Worm (Caenorhabditis elegans) whole organism, L4/young adult: Measurements from ENCODE around the gene dpyd-1.

Source experiments
- W03F9.2 ChIP-seq: fragments of 150-350 bp; optimal IDR thresholded peaks from 2 replicates; lab custom pipeline; 2014; ENCODE audit warnings: missing biosample characterization, missing genetic modification characterization
- dao-5 ChIP-seq: sonication (generic microtip); optimal IDR thresholded peaks from 2 replicates; lab custom pipeline; 2016; ENCODE audit warnings: missing genotype, missing genetic modification characterization, moderate library complexity, missing compliant biosample characterization
- him-1 ChIP-seq: sonication (generic microtip); optimal IDR thresholded peaks from 2 replicates; lab custom pipeline; 2016; ENCODE audit warnings: missing genotype, missing genetic modification reagents, missing genetic modification characterization, missing compliant biosample characterization

dpyd-1 gene

DNA sequence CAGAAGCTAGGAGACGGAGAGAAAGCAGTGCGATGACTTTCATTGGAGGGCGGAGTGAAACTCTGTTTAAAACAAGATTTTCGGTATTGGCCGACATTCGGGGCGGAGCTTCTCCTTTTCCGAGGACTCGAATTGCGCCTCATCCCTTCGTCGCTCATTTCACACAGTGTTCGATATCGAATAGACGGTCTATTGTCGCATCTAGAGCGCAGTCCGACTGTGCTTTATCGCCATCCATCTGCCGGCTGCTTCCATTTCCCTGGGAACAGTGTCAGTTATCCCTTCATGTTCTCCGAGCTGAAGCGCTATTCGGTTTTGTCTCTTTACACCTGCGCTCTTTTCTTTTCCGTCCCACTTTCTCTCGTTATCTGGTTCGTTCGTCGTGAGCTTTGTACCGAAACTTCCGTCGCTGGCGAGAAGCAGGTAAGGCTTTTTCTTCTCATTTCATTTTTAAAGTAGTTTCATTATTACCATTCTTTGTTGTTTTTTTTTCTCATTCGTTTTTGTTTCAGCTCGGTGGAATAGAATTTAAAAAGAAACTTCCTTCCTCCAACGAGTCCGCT, 25.2 kb downstream of the dpyd-1 start, which contains the start of the genes bus-8A and bus-8B:
Gene bus-8A (plus strand): TSS at position 96 of the 563 bp plus-strand sequence.
Gene bus-8B (plus strand): TSS at position 513 of the 563 bp plus-strand sequence.
- TF ChIP-seq W03F9.2 (tag; lab: Kevin White, UChicago) (no peak), dao-5 (tag; lab: Kevin White, UChicago) (no peak), him-1 (tag; lab: Kevin White, UChicago) (no peak)

DNA sequence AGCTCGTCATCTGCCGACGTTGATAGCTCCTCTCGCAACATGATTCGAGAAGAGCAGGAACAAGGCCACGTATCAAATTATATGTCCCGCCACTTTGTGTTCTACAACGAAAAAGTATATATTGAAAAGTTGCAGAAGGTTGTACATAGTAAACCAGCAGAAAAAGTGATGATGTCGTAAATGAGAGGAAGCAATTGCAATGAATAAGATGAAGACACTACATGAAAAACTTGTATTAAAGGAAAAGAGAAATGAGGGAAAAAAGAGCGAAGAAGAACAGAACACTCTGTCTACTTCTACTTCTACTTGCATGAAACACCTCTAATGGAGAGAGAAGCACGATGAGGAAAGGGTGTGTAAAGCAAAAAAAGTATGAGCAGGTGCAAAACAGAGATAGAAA, 37.5 kb downstream of the dpyd-1 start, which contains the start of gene T23F2.2:
Gene T23F2.2 (minus strand): TSS at position 101 of the 400 bp plus-strand sequence.
- TF ChIP-seq W03F9.2 (tag; lab: Kevin White, UChicago) (no peak), dao-5 (tag; lab: Kevin White, UChicago) (no peak), him-1 (tag; lab: Kevin White, UChicago) (no peak)

DNA sequence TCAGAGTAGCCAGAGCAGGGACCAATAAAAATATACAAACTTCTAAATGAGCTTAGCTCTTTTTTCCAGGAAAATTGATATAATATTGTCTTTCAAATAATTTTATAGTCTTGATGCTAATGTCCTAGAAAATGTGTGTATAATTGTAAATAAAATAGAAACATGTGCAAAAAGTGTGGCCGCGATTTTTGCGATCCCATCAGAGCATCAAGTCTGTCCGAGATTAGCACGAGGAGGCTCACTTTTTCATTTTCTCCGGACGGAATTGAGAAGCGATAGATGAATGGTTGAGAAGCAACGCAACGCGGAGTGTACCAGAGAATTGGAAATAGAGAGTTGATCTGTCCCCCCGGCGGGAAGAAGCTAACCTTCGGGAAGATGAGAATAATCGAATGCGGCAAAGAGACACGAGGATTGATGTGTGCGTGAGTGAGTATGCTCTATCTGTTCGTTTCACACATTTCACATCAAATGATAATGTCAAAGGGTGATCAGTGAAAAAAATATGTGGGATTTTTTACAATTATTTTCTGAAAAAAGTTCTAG, 38.8 kb downstream of the dpyd-1 start:
- no peak for TF ChIP-seq him-1 (tag; lab: Kevin White, UChicago)
- no peak for TF ChIP-seq dao-5 (tag; lab: Kevin White, UChicago)
- no peak for TF ChIP-seq W03F9.2 (tag; lab: Kevin White, UChicago)

DNA sequence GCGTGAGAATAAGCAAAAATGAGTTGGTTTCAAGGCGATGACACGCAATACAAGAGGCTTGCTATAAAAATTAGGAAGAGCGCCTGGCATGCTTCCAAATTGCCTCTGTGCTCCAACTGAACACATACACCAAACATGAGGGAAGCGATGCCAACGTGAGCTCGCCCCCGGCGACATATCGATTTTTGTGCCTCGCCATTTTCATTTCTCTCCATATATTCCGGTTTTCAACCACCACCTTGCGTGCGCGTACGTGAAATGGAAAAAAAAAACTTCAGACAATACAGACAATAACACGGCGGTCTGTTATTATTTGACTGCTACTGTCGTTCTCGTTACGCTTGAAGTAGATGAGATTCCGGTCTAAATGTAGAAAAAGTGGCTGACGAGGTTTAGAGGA, 40.3 kb downstream of the dpyd-1 start:
- TF ChIP-seq him-1 (tag; lab: Kevin White, UChicago) (no peak), dao-5 (tag; lab: Kevin White, UChicago) (no peak), W03F9.2 (tag; lab: Kevin White, UChicago) (no peak)

DNA sequence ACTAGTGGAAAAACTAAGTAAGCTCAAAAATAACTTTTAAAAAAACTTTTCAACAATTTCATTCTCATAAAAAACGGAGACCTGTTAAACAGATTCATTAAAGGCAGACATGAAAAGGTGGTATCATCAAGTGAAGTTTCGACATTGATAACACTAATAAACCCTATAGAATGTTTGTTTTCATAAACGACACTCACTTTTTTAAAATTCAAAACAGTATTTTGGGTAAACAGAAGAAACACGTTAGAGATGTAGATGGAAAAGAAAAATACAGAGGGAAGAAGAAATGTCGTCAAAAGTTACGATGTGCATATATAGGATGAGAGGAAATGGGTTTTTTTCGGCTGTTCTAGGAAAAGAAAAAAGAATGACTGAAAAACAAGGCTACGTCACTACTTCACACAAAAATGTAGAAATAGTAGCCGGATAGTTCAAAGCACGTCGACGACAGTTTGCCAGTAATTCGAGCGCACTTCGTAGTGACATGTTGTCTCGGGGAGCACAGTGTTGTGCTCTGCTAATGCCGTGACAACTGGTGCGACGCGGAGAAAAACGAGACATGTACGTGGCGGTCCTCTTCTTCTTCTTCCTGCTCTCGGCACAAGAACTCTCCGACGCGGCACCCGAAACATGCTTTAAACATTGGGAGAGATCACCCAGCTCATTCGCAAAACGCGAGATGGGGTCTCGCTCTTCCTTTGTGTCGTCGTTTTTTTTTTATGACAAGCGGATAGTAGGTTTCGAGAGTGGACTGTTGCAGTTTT, 41.6 kb downstream of the dpyd-1 start:
- TF ChIP-seq him-1 (tag; lab: Kevin White, UChicago) (no peak), W03F9.2 (tag; lab: Kevin White, UChicago) (no peak), dao-5 (tag; lab: Kevin White, UChicago) (no peak)

DNA sequence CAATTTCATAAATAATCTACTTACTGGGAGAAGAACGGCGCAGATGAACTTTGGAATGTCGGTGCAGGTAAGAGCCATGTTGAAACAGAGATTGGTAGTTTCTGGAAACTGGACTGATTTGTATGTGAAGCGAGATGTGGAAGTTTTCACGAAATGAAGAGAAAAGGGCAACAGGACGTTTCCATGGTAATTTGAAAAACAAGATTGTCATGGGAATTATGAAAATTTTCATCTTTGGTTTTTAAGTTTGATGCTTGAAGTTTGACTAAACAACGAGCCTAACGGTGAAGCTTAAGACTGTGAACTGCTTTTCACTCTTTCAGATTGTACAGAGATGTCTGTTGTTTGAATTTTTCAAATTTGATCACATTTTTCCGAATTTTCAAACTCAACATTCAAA, 44.6 kb downstream of the dpyd-1 start, which contains the start of gene T23F2.3:
Gene T23F2.3 (minus strand): TSS at position 101 of the 400 bp plus-strand sequence.
- TF ChIP-seq him-1 (tag; lab: Kevin White, UChicago) (no peak), dao-5 (tag; lab: Kevin White, UChicago) (no peak), W03F9.2 (tag; lab: Kevin White, UChicago) (no peak)

DNA sequence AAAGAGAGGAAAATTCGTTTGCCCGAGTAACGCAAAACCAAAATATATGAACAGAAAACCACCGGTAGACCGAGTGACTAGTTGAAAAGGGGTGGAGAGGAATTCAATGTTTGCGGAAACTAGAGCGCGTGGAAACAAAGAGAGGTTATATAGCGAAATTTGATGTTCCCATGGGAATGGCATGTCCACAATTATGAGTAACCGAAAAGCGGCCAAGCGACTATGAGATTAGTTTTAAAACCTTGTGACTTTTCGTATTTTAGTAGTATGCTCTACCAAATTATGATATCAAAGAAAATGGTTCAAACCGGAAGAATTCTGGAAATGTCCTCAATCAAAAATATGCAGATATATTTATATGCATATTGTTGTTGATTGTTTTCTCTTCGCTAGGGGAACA, 45.0 kb downstream of the dpyd-1 start:
- TF ChIP-seq him-1 (tag; lab: Kevin White, UChicago) (no peak), dao-5 (tag; lab: Kevin White, UChicago) (no peak), W03F9.2 (tag; lab: Kevin White, UChicago) (no peak)

DNA sequence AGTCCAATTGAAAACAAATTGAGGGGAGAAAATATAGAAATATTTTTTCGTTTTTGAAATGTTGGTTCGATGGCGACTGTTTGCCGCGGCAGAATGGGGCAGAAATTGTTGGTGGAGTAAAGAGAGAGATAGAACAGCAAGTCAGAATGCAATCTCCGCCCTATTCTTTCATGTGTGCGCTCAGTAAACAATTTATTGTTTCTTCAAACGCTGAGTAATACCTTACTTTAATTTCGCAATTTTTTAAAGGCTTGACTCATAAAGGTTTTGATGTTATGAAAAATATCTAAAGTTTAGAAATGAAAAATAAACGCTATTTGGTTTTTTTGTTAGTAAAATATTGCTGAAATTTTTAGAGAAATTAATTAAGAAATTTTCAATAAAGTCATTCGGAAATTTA, 46.7 kb downstream of the dpyd-1 start:
- no peak for TF ChIP-seq him-1 (tag; lab: Kevin White, UChicago)
- no peak for TF ChIP-seq W03F9.2 (tag; lab: Kevin White, UChicago)
- TF ChIP-seq dao-5 (tag; lab: Kevin White, UChicago): no peak

DNA sequence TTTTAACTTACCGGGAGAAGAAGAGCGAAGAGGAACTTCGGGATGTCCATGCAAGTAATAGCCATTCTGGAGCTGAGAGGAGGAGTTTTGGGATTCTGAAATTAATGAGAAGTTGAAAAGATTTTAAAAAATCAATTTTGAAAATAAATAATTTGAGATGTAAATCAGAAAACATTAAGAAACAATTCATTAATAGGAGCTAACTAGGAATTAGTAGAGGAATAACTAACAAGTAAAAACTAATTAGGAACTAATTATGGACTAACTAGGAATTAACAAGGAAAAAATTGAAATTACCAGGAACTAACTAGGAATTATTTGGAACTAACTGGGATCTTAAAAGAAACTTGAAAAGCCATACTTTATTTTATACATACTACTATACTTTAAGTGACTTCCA, 47.3 kb downstream of the dpyd-1 start, which contains the start of gene T23F2.4:
Gene T23F2.4 (minus strand): TSS at position 101 of the 400 bp plus-strand sequence.
- TF ChIP-seq W03F9.2 (tag; lab: Kevin White, UChicago) (no peak), dao-5 (tag; lab: Kevin White, UChicago) (no peak), him-1 (tag; lab: Kevin White, UChicago) (no peak)

DNA sequence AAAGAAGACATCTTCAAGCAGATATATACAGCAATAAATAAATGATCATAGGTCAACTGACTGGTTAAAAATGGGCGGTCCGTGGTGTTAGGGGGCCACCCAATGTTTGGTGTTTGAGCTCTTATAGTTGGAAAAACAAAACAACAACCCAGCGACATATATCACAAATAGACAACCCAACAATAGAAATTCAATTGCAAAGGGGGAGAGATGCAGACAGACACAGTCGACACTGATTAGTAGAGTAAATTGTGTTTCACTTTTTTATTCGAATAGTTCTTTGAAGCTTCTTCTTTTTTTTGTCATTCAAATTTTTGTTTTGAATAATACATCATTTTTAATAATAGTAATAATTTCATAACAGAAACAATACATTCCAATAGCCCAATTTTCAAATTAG, 47.8 kb downstream of the dpyd-1 start:
- TF ChIP-seq him-1 (tag; lab: Kevin White, UChicago) (no peak), dao-5 (tag; lab: Kevin White, UChicago) (no peak), W03F9.2 (tag; lab: Kevin White, UChicago) (no peak)

DNA sequence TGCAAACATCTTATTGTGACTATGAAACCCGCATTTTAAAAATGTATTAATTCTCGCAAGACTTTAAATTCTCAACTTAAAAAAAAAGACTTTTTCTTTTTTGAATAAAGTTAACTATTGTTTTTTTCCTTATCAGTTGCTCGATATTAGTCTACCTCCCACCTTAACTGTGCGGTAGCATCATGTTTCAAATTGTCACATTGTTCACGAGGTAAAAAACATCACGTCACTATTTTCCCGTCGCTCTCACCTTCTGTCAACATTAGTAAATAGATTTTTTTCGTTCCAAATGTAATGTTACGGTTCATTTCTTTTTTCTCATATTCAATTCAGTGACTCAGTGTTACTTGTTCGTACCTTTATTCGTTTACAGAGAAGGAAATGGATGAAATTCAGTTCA, 48.7 kb downstream of the dpyd-1 start:
- TF ChIP-seq W03F9.2 (tag; lab: Kevin White, UChicago): no peak
- TF ChIP-seq him-1 (tag; lab: Kevin White, UChicago): no peak
- TF ChIP-seq dao-5 (tag; lab: Kevin White, UChicago): no peak

DNA sequence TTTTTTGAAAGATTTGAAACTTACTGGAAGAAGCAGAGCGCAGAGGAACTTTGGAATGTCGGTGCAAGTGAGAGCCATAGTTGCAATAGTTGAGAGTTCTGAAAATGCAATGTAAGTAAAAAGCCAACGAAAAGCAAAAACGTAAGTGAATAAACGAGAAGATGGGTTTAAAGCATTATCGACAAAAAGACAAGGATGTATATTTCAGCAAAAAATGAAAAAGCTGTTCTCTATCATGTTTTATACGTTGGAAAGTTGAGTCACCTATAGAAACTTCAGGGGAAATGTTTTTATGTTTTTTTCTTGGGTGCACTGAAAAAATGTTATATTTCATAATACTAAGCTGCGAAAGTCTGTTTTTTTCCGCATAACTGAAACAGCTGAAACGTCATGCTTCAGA, 49.4 kb downstream of the dpyd-1 start, which contains the start of gene T23F2.5:
Gene T23F2.5 (minus strand): TSS at position 101 of the 400 bp plus-strand sequence.
- TF ChIP-seq dao-5 (tag; lab: Kevin White, UChicago) (no peak), W03F9.2 (tag; lab: Kevin White, UChicago) (no peak), him-1 (tag; lab: Kevin White, UChicago) (no peak)

DNA sequence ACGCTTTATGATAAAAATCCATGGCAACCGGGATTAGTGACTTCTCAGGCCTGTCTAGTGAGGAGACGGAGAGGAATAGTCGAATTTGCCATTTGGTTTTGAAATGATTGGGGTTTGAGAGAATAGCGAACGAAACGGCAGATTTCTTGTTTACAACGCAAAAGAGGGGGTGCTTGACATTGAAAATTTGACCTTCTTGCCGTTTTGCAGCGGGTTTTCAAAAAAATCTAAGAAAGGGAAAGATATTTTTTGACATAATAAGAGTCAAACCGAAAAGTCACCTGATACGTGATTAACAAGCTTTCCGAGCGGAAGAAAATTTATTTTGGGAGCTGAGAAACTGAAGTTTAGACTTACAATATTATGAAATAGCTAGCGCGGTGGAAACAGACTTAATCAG, 50.2 kb downstream of the dpyd-1 start:
- TF ChIP-seq dao-5 (tag; lab: Kevin White, UChicago) (no peak), him-1 (tag; lab: Kevin White, UChicago) (no peak), W03F9.2 (tag; lab: Kevin White, UChicago) (no peak)
